Worm (Caenorhabditis elegans): ENCODE data around the gene lmd-5.
A peak's percentile ranks its signal among the peaks of the same experiment; 100 is the strongest.

Gene lmd-5

ce11 chrV:7089217-7089616 is 34.2 kb upstream of the lmd-5 start (continued):
- TF ChIP-seq lin-35 (GFP tag; optimal IDR thresholded peaks at IDR 0.05): peak in 1 of 2 experiments; percentile 81
- peak; percentile 42 for TF ChIP-seq C16A3.4 (tag; optimal IDR thresholded peaks at IDR 0.05)
- no peak for TF ChIP-seq unc-62 (GFP tag; optimal IDR thresholded peaks at IDR 0.05)
- peak; percentile 73 for TF ChIP-seq snu-23 (GFP tag; optimal IDR thresholded peaks at IDR 0.05)
- no peak for TF ChIP-seq sup-37 (GFP tag; optimal IDR thresholded peaks at IDR 0.05)
- TF ChIP-seq nhr-76 (tag; optimal IDR thresholded peaks at IDR 0.05): no peak
- TF ChIP-seq F16B12.6 (tag; optimal IDR thresholded peaks at IDR 0.05): no peak

DNA sequence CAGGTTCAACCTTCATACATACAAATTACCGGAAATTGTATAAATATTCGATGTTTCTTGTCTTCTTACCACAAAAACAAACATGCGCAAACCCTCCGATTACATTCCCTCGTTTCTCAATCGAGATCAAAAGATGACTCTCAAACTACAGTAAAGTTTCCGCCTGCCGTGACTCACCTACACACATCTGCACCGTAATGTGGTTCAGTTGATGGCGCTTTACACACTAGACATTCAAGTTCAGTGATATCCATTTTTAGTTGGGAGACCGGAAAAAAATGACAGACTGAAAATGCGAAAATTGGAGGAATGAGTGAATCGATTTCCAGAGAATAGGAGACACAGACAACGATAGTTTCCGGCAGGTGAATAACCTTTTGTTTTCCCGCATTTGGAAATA is 32.2 kb upstream of the lmd-5 start, which contains the start of gene nhr-286:
Gene nhr-286, minus strand, starts transcription at position 324 of the 400 bp plus-strand sequence.
- TF ChIP-seq hlh-17 (GFP tag; optimal IDR thresholded peaks at IDR 0.05; ENCODE audit: borderline replicate concordance) (no peak), nhr-71 (tag; optimal IDR thresholded peaks at IDR 0.05) (no peak), tlp-1 (tag; optimal IDR thresholded peaks at IDR 0.05) (no peak), C04F5.9 (tag; optimal IDR thresholded peaks at IDR 0.05) (no peak), dpl-1 (GFP tag; optimal IDR thresholded peaks at IDR 0.05) (no peak), ztf-4 (tag; optimal IDR thresholded peaks at IDR 0.05) (no peak), unc-86 (tag; optimal IDR thresholded peaks at IDR 0.05) (no peak), aly-2 (tag; optimal IDR thresholded peaks at IDR 0.05) (no peak), sptf-1 (tag; optimal IDR thresholded peaks at IDR 0.05) (no peak), lir-3 (tag; optimal IDR thresholded peaks at IDR 0.05; ENCODE audit: poor library complexity) (no peak), zag-1 (tag; optimal IDR thresholded peaks at IDR 0.05) (no peak), nhr-84 (tag; optimal IDR thresholded peaks at IDR 0.05) (no peak), sup-37 (GFP tag; optimal IDR thresholded peaks at IDR 0.05) (no peak), nhr-20 (tag; optimal IDR thresholded peaks at IDR 0.05) (peak; percentile 51), ets-5 (GFP tag; IDR thresholded peaks at IDR 0.05) (no peak), ama-1 (optimal IDR thresholded peaks at IDR 0.05) (peak; percentile 39), nhr-85 (tag) (peak; percentile 50)

DNA sequence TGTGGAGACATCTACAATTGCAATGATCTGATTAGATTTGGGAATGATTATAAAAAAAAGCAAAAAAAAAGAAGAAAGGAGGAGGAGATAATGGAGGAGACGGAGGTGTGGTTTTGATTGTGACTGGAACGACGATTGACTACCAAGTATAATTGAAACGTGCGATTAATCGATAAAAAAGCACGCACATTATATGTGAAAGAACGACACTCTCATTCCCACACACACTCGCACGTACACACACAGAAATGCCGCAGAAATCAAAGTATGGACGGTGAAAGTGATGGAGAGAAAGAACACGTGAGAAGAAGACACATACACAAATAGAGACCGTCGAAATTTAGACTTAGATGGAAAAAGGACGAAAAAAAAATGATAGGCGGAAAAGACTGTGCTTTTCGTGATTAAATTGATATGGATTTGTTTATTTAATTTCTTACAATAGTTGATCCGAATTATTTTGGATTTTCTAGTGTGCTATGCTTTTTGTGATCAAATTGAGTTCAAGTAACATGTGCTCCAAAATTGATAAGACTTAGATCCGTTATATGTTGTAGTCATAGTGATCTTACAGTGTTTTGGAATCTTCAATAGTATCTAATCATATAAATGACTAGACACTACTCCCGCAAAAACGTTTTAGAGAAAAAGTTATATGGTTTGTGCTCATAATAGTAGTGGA is 29.6 kb upstream of the lmd-5 start, which contains the start of gene nhr-135:
Gene nhr-135, minus strand, starts transcription at position 51 of the 682 bp plus-strand sequence.
- TF ChIP-seq nhr-90 (tag; optimal IDR thresholded peaks at IDR 0.05; ENCODE audit: poor library complexity) (peak; percentile 60), nhr-77 (tag; optimal IDR thresholded peaks at IDR 0.05) (peak; percentile 43), C34B4.2 (tag; optimal IDR thresholded peaks at IDR 0.05) (no peak), lin-14 (GFP tag; optimal IDR thresholded peaks at IDR 0.05) (peak; percentile 83), hlh-17 (GFP tag; optimal IDR thresholded peaks at IDR 0.05; ENCODE audit: borderline replicate concordance) (no peak), nhr-76 (tag; optimal IDR thresholded peaks at IDR 0.05) (no peak), ets-5 (GFP tag; IDR thresholded peaks at IDR 0.05) (no peak), dpl-1 (GFP tag; optimal IDR thresholded peaks at IDR 0.05) (peak in 2 of 3 experiments; percentile 28 to 32), xbp-1 (tag; optimal IDR thresholded peaks at IDR 0.05) (no peak), nhr-71 (tag; optimal IDR thresholded peaks at IDR 0.05) (peak; percentile 66), hlh-4 (tag; optimal IDR thresholded peaks at IDR 0.05) (no peak), grh-1 (GFP tag; IDR thresholded peaks at IDR 0.05) (no peak), aha-1 (tag; optimal IDR thresholded peaks at IDR 0.05) (no peak), aly-2 (tag; optimal IDR thresholded peaks at IDR 0.05) (no peak), nhr-28 (tag; optimal IDR thresholded peaks at IDR 0.05) (no peak), C04F5.9 (tag; optimal IDR thresholded peaks at IDR 0.05) (no peak), sup-37 (GFP tag; optimal IDR thresholded peaks at IDR 0.05) (no peak), nhr-84 (tag; optimal IDR thresholded peaks at IDR 0.05) (no peak), snpc-4 (tag; optimal IDR thresholded peaks at IDR 0.05) (no peak), unc-62 (GFP tag; optimal IDR thresholded peaks at IDR 0.05) (no peak), blmp-1 (tag; optimal IDR thresholded peaks at IDR 0.05) (peak; percentile 99), C16A3.4 (tag; optimal IDR thresholded peaks at IDR 0.05) (peak; percentile 6), nhr-11 (tag; optimal IDR thresholded peaks at IDR 0.05) (no peak), nhr-85 (tag) (peak; percentile 57), ceh-82 (tag; optimal IDR thresholded peaks at IDR 0.05) (no peak), nhr-47 (tag; optimal IDR thresholded peaks at IDR 0.05) (peak; percentile 27), fkh-4 (tag; optimal IDR thresholded peaks at IDR 0.05; ENCODE audit: borderline replicate concordance) (no peak), elt-3 (tag; optimal IDR thresholded peaks at IDR 0.05) (peak in 4 of 6 experiments; percentile 12 to 69 (median 49)), nhr-20 (tag; optimal IDR thresholded peaks at IDR 0.05) (peak; percentile 93), hpl-2 (GFP tag; optimal IDR thresholded peaks at IDR 0.05) (no peak), pax-3 (tag; optimal IDR thresholded peaks at IDR 0.05) (no peak), alr-1 (tag; optimal IDR thresholded peaks at IDR 0.05; ENCODE audit: borderline replicate concordance) (no peak), ceh-63 (GFP tag; optimal IDR thresholded peaks at IDR 0.05) (no peak), lin-35 (GFP tag; optimal IDR thresholded peaks at IDR 0.05) (peak in 1 of 2 experiments; percentile 77), egl-13 (tag; optimal IDR thresholded peaks at IDR 0.05) (no peak), lin-15B (tag; optimal IDR thresholded peaks at IDR 0.05) (no peak), irx-1 (tag; optimal IDR thresholded peaks at IDR 0.05) (no peak)

Data from whole organism, L1 larva.